Worm (Caenorhabditis elegans) whole organism, L1 larva: ENCODE results near the gene sodh-2.

Experiments
- C16A3.4 ChIP-seq: fragments of 150-350 bp; optimal IDR thresholded peaks from 2 replicates; lab custom pipeline; 2014; ENCODE audit warnings: missing biosample characterization, missing genetic modification characterization
- C34B4.2 ChIP-seq: sonication (generic microtip); optimal IDR thresholded peaks from 2 replicates; lab custom pipeline; 2017; ENCODE audit warnings: mild to moderate bottlenecking, missing genetic modification characterization, missing compliant biosample characterization
- elt-3 ChIP-seq, 6 experiments: fragments of 150-350 bp in 1 of 6; sonication (generic microtip); optimal IDR thresholded peaks; 2 replicates each; lab custom pipeline; 2017 to 2018; ENCODE audit warnings: missing biosample characterization in 6 of 6, missing genetic modification characterization in 6 of 6, inconsistent platforms in 1 of 6
- fos-1 ChIP-seq: fragments of 150-350 bp; optimal IDR thresholded peaks from 2 replicates; lab custom pipeline; 2014; ENCODE audit warnings: missing biosample characterization, missing genetic modification characterization
- mdl-1 ChIP-seq, 2 experiments: fragments of 150-350 bp; optimal IDR thresholded peaks; 2 replicates each; lab custom pipeline; 2014 to 2017; ENCODE audit warnings: missing biosample characterization in 2 of 2, missing genetic modification characterization in 2 of 2, inconsistent platforms in 1 of 2
- pax-3 ChIP-seq: fragments of 200-800 bp; sonication (Bioruptor generic); optimal IDR thresholded peaks from 2 replicates; lab custom pipeline; 2018; ENCODE audit warnings: mild to moderate bottlenecking, missing genetic modification characterization, moderate library complexity, missing compliant biosample characterization
- pqm-1 ChIP-seq: sonication (generic microtip); optimal IDR thresholded peaks from 3 replicates; lab custom pipeline; 2017; ENCODE audit warnings: missing biosample characterization, missing genetic modification characterization
- snpc-4 ChIP-seq: fragments of 150-350 bp; optimal IDR thresholded peaks from 2 replicates; lab custom pipeline; 2014; ENCODE audit warnings: missing biosample characterization, missing genetic modification characterization
- zag-1 ChIP-seq: fragments of 150-350 bp; optimal IDR thresholded peaks from 2 replicates; lab custom pipeline; 2014; ENCODE audit warnings: missing biosample characterization, missing genetic modification characterization

- TF ChIP-seq fos-1 (tag; lab: Kevin White, UChicago) = no peak
- no peak for TF ChIP-seq C16A3.4 (tag; lab: Kevin White, UChicago)
- TF ChIP-seq snpc-4 (tag; lab: Kevin White, UChicago) = no peak
- TF ChIP-seq C34B4.2 (tag; lab: Kevin White, UChicago) = no peak
- no peak for TF ChIP-seq elt-3 (tag; optimal IDR thresholded peaks at IDR 0.05; lab: Kevin White, UChicago)
- no peak for TF ChIP-seq pax-3
- TF ChIP-seq pqm-1 (tag; lab: Kevin White, UChicago) = no peak
- no peak for TF ChIP-seq zag-1 (tag; lab: Kevin White, UChicago)
- no peak for TF ChIP-seq mdl-1 (tag; optimal IDR thresholded peaks at IDR 0.05; lab: Kevin White, UChicago)
These were observed 47.2 kb downstream of the sodh-2 start, which contains the start of gene nphp-4 for ce11 chrV:11843678-11844366.
